Fruit fly (Drosophila melanogaster): ENCODE data around the gene CG14339.
A peak's percentile ranks its signal among the peaks of the same experiment; 100 is the strongest.

Gene CG14339

DNA sequence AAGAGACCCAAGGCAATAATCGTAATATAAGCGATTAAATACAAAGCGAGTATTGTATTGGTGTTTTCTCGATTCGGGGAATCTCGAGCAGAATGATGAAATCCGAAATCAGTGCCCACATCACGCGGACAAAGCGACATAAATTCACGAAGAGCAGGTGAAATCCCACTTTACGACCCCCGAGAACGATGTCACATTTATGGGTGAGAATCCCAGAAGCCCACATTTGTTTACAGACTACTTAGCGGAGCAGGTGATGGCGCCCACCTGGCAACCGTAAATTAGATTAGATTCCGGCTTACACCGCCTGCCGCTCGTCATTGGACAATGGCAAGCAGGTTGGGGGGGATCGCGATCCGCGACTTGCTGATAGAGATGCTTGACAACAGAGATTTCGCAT, 5.9 kb downstream of the CG14339 start:
- TF ChIP-seq toe (GFP tag; optimal IDR thresholded peaks at IDR 0.05) (no peak), kay (GFP tag; ENCODE audit: borderline replicate concordance) (no peak), Clk (GFP tag; optimal IDR thresholded peaks at IDR 0.05) (peak; percentile 49), CG12768 (GFP tag; optimal IDR thresholded peaks at IDR 0.05) (peak; percentile 6), bab1 (GFP tag; optimal IDR thresholded peaks at IDR 0.05) (no peak), CG33017 (tag; optimal IDR thresholded peaks at IDR 0.05) (peak; percentile 9), Mnt (GFP tag; optimal IDR thresholded peaks at IDR 0.05) (peak; percentile 2), CG7101 (tag; optimal IDR thresholded peaks at IDR 0.05) (no peak), tj (GFP tag; optimal IDR thresholded peaks at IDR 0.05) (peak; percentile 8), ovo (GFP tag; optimal IDR thresholded peaks at IDR 0.05) (peak; percentile 1), cic (GFP tag; optimal IDR thresholded peaks at IDR 0.05) (peak; percentile 45)

dm6 chr2L:1116661-1117322, 8.5 kb downstream of the CG14339 start:
- peak; percentile 18 for TF ChIP-seq CG33017 (tag; optimal IDR thresholded peaks at IDR 0.05)
- TF ChIP-seq cic (GFP tag; optimal IDR thresholded peaks at IDR 0.05) = peak; percentile 99
- peak; percentile 57 for TF ChIP-seq Mnt (GFP tag; optimal IDR thresholded peaks at IDR 0.05)
- TF ChIP-seq CG1620 (GFP tag; optimal IDR thresholded peaks at IDR 0.05) = no peak
- no peak for TF ChIP-seq Crg-1 (GFP tag; optimal IDR thresholded peaks at IDR 0.05)
- TF ChIP-seq ovo (GFP tag; optimal IDR thresholded peaks at IDR 0.05) = no peak
- peak; percentile 82 for TF ChIP-seq CG12768 (GFP tag; optimal IDR thresholded peaks at IDR 0.05)
- peak; percentile 26 for TF ChIP-seq toe (GFP tag; optimal IDR thresholded peaks at IDR 0.05)
- TF ChIP-seq CG14711 (tag; optimal IDR thresholded peaks at IDR 0.05) = no peak
- peak; percentile 26 for TF ChIP-seq CG7045 (GFP tag; optimal IDR thresholded peaks at IDR 0.05)
- TF ChIP-seq CG5204 (GFP tag; optimal IDR thresholded peaks at IDR 0.05) = no peak
- no peak for TF ChIP-seq cnc (optimal IDR thresholded peaks at IDR 0.05)
- TF ChIP-seq bab1 (GFP tag; optimal IDR thresholded peaks at IDR 0.05) = no peak
- TF ChIP-seq kay (GFP tag; ENCODE audit: borderline replicate concordance) = peak; percentile 97
- TF ChIP-seq tj (GFP tag; optimal IDR thresholded peaks at IDR 0.05) = no peak
- peak; percentile 34 for TF ChIP-seq Hr96 (GFP tag; optimal IDR thresholded peaks at IDR 0.05)

DNA sequence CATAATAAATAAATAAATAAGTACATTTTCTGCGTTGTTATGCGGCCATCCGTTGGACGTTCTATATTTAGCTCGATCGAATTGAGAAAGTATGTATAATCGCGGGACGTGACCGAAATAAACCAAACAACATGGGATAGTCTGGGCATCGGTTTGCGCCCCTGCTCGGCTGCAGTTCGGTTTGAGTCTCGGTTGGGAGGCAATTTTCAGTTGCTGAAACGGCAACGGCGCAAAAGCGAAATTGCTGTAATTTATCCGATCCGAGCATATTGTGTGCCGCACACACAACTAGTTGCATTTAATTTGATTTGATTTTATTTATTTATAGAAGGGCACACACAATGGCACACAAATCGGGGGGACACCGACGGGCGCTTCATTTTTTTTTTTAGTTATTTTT, 9.8 kb downstream of the CG14339 start:
- peak; percentile 28 for TF ChIP-seq Mnt (GFP tag; optimal IDR thresholded peaks at IDR 0.05)
- TF ChIP-seq toe (GFP tag; optimal IDR thresholded peaks at IDR 0.05) = peak; percentile 7
- TF ChIP-seq CG1620 (GFP tag; optimal IDR thresholded peaks at IDR 0.05) = no peak
- no peak for TF ChIP-seq CG11617 (GFP tag; optimal IDR thresholded peaks at IDR 0.05)
- TF ChIP-seq CG5204 (GFP tag; optimal IDR thresholded peaks at IDR 0.05) = peak; percentile 39
- TF ChIP-seq tj (GFP tag; optimal IDR thresholded peaks at IDR 0.05) = peak; percentile 27

- TF ChIP-seq CG33017 (tag; optimal IDR thresholded peaks at IDR 0.05) = peak; percentile 70
- peak; percentile 97 for TF ChIP-seq kay (GFP tag; ENCODE audit: borderline replicate concordance)
- peak; percentile 59 for TF ChIP-seq CG14711 (tag; optimal IDR thresholded peaks at IDR 0.05)
- peak; percentile 93 for TF ChIP-seq ovo (GFP tag; optimal IDR thresholded peaks at IDR 0.05)
- TF ChIP-seq tj (GFP tag; optimal IDR thresholded peaks at IDR 0.05) = peak; percentile 63
- TF ChIP-seq CG7101 (tag; optimal IDR thresholded peaks at IDR 0.05) = peak; percentile 71
- no peak for TF ChIP-seq Clk (GFP tag; optimal IDR thresholded peaks at IDR 0.05)
- TF ChIP-seq cic (GFP tag; optimal IDR thresholded peaks at IDR 0.05) = peak; percentile 78
- TF ChIP-seq CG11617 (GFP tag; optimal IDR thresholded peaks at IDR 0.05) = peak; percentile 79
- peak; percentile 64 for TF ChIP-seq toe (GFP tag; optimal IDR thresholded peaks at IDR 0.05)
- peak; percentile 52 for TF ChIP-seq pad (GFP tag; optimal IDR thresholded peaks at IDR 0.05)
- TF ChIP-seq bab1 (GFP tag; optimal IDR thresholded peaks at IDR 0.05) = peak; percentile 49
- peak; percentile 94 for TF ChIP-seq CG12768 (GFP tag; optimal IDR thresholded peaks at IDR 0.05)
- no peak for TF ChIP-seq cnc (optimal IDR thresholded peaks at IDR 0.05)
- TF ChIP-seq Crg-1 (GFP tag; optimal IDR thresholded peaks at IDR 0.05) = peak; percentile 49
- TF ChIP-seq CG7045 (GFP tag; optimal IDR thresholded peaks at IDR 0.05) = peak; percentile 45
- TF ChIP-seq Mnt (GFP tag; optimal IDR thresholded peaks at IDR 0.05) = peak; percentile 66
- TF ChIP-seq CG1620 (GFP tag; optimal IDR thresholded peaks at IDR 0.05) = peak; percentile 64
- TF ChIP-seq Hr96 (GFP tag; optimal IDR thresholded peaks at IDR 0.05) = peak; percentile 57
- peak; percentile 77 for TF ChIP-seq CG5204 (GFP tag; optimal IDR thresholded peaks at IDR 0.05)
Measured at dm6 chr2L:1118880-1119809, 10.8 kb downstream of the CG14339 start.

DNA sequence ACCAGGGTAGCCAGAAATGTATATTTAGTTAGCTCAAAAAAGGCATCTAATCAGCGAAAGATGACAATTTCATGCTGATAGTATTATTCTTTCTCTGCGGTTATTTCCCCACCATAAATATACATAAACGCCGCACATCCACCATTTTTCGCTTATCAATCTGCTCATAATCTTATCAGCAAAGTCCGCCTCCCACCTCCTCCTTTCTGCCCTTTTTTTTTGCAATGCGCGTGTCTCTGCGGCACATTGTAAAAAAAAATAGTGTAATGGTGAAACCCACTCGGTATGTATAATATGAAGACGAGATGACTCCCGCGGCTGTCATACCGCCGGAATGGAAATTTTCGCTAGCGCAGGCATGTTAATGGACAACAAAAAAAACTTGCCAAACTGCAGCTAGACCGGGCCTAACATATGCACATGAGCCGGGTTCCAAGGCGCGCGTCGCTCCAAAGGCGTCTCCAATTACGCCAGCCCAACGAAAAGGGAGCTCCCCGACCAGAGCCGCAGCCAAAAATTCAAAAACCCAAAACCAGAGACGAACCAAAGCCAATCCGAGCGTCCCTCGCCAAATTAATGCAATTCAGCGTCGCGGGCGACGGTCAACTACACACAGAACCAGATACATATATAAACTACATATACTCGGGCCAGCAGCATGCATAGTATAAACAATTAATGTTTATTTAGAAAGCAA, 12.0 kb downstream of the CG14339 start:
- TF ChIP-seq CG1620 (GFP tag; optimal IDR thresholded peaks at IDR 0.05) (no peak), toe (GFP tag; optimal IDR thresholded peaks at IDR 0.05) (no peak), Hr96 (GFP tag; optimal IDR thresholded peaks at IDR 0.05) (no peak), tj (GFP tag; optimal IDR thresholded peaks at IDR 0.05) (peak; percentile 100), CG11617 (GFP tag; optimal IDR thresholded peaks at IDR 0.05) (no peak), kay (GFP tag; ENCODE audit: borderline replicate concordance) (no peak), Crg-1 (GFP tag; optimal IDR thresholded peaks at IDR 0.05) (no peak), ovo (GFP tag; optimal IDR thresholded peaks at IDR 0.05) (no peak), cic (GFP tag; optimal IDR thresholded peaks at IDR 0.05) (peak; percentile 51), Mnt (GFP tag; optimal IDR thresholded peaks at IDR 0.05) (peak; percentile 20), CG33017 (tag; optimal IDR thresholded peaks at IDR 0.05) (no peak)

Measured in whole organism, adult.